Worm (Caenorhabditis elegans): Measurements from ENCODE around the gene Y57G11C.1130.

Y57G11C.1130 gene

ce11 chrIV:14782211-14782610 is at the start of gene Y57G11C.1130:
Y57G11C.1130 (plus strand) TSS chrIV:14782511.
- no peak for TF ChIP-seq unc-62 (GFP tag; optimal IDR thresholded peaks at IDR 0.05)

DNA sequence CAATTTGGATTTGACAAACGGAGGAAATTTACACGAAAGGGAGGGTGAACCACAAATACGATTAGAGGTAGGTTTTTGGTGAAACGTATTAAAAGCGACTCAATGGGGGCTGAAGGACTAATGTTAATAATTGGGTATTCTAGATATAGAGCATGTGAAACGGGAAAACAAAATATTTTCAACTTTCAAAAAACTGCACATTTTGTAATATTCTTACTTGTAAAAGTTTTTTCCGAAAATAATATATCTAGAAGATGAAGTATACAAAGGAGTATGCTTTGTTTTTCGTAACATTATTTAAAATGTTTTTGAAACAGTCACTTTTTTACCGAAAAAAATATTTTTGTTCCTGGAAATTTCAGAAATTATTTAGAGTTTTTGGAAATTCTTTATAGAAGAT is 40.4 kb upstream of the Y57G11C.1130 start:
- no peak for TF ChIP-seq unc-62 (GFP tag; optimal IDR thresholded peaks at IDR 0.05)

ce11 chrIV:14754912-14755311 is 27.4 kb upstream of the Y57G11C.1130 start, which contains the start of gene Y57G11C.499:
Y57G11C.499 (minus strand) TSS chrIV:14754934.
- TF ChIP-seq unc-62 (GFP tag; optimal IDR thresholded peaks at IDR 0.05) = no peak

DNA sequence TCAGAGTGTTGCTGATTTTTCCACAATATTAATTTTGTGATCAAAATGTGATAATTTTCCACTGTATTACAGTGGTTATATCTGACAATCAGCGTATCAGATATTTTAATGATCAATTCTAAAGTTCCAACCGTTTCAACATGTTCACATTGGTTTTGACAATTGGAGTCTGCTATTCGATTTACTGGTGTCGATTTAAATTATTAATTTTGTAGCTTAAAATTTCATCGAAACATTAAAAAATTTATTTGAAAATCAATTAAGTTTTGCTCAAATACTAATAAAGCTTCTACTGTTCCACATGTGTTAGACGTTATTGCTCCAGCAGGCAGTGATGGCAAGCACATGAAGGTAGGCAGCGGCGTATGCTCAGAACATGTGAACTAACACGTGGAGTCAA is 24.5 kb upstream of the Y57G11C.1130 start:
- TF ChIP-seq unc-62 (GFP tag; optimal IDR thresholded peaks at IDR 0.05) = no peak

- TF ChIP-seq unc-62 (GFP tag; optimal IDR thresholded peaks at IDR 0.05) = no peak
Measured at ce11 chrIV:14759662-14760061, 22.6 kb upstream of the Y57G11C.1130 start.

DNA sequence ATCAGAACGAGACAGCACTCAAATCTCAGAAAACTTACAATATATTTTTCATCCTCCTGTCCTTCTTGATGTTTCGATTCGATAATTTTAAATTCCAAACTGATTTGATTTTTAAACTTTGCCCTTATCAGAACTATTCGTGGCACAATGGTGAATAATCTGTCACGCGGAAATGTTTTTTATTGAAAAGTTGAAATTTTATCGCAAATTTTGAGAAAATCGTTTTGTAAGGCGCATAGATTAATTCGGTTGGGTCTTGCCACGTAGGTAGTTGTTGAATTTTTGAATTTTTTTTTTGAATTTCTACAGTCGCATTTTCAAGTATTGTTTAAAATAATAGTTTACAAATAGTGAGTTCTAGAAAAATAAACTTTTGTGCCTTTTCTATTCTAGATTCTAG is 21.5 kb upstream of the Y57G11C.1130 start, which contains the start of gene ptp-5.2:
Gene ptp-5.2 (minus strand): TSS at position 101 of the 400 bp plus-strand sequence.
- no peak for TF ChIP-seq unc-62 (GFP tag; optimal IDR thresholded peaks at IDR 0.05)

DNA sequence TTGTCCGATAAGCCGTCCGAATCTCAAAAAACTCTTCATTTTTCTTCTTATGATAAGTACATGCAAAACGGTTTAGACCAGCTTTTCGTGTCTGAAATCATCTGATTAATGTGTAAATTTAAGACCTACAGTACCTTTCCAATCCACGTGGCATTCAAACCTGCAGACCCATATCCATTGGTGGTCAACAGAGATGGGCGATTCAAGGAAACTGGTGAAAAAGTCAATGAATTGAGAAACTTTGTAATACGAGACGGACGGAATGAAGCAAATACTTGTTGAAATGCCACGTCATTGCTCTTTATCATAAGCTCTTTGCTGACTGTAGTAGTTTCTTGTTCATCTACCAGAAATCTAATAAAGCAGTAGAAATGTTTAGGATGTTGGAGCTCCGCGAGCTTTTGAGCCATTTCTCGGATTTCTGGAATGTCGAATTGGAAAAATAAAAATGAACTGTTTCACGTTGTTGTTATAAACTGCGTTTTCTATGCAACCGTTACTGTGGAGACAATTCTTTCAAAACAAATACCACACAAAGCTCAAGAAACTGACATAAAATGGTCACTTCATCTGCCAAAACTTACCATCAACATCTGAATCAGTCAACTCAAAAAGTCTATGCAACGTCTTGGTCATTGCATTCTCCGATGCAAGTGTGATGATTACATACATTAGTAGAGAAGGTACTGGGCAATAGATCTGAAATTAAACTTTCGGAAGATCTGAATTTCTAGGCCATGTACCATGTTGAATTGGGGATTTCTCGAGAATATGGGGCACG is 18.2 kb upstream of the Y57G11C.1130 start:
- TF ChIP-seq unc-62 (GFP tag; optimal IDR thresholded peaks at IDR 0.05) = no peak

- TF ChIP-seq unc-62 (GFP tag; optimal IDR thresholded peaks at IDR 0.05) = no peak
Measured at ce11 chrIV:14764719-14765173, 17.6 kb upstream of the Y57G11C.1130 start.

ce11 chrIV:14765336-14765735 is 17.0 kb upstream of the Y57G11C.1130 start, which contains the start of gene Y57G11C.5:
Y57G11C.5 (minus strand) TSS chrIV:14765436.
- no peak for TF ChIP-seq unc-62 (GFP tag; optimal IDR thresholded peaks at IDR 0.05)

DNA sequence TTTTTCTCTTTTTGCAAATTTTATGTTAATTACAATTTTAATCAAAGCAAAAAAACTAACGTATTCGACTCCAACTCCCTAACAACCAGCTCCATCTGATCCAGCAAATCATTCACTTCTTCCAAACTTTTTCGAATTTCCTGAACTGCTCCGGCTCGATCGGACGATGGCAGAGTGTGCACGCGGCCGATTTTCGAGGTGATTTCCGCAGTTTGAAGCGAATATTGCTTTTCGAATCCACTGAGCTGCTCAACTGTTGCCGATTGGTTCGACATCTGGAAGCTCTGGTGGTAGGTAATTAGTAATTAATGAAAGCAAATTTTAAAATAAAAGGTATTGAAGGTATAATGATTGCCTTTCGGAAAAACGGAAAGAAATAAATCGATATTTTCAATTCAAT is 15.9 kb upstream of the Y57G11C.1130 start, which contains the start of gene vti-1:
Gene vti-1 (minus strand): TSS at position 284 of the 400 bp plus-strand sequence.
- no peak for TF ChIP-seq unc-62 (GFP tag; optimal IDR thresholded peaks at IDR 0.05)

DNA sequence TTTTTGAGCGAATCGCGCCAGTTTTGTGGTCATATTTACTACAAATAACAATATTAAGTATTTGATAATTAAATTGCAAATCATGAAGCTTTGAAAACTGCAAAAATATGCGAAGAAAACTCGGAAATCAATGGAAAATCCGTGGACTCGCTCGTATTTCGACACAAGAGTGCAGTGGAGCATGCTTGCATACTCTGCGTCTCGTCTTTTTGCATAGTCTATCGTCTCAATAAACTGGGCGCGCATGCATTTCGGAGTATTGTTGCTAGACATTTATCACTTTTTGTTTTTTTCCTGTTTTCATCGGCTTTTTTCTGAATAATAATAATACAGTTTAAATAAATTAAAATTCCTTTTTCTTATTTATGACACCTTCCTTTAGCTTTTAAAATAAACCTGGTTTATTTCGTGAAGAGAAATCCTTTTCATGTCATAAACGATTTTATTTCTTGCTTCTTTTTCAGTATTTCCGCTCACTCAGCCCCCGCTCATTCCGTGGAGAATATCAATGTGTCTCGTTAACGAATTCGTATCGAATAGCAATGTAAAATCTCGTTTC is 14.5 kb upstream of the Y57G11C.1130 start, which contains the start of the genes mrps-7 and Y57G11C.3:
Gene mrps-7 (minus strand): TSS at position 38 of the 559 bp plus-strand sequence.
Gene Y57G11C.3 (plus strand): TSS at position 509 of the 559 bp plus-strand sequence.
- no peak for TF ChIP-seq unc-62 (GFP tag; optimal IDR thresholded peaks at IDR 0.05)

ce11 chrIV:14769218-14769835 is 13.0 kb upstream of the Y57G11C.1130 start, which contains the start of gene Y57G11C.43:
Y57G11C.43 (plus strand) TSS chrIV:14769441.
- TF ChIP-seq unc-62 (GFP tag; optimal IDR thresholded peaks at IDR 0.05) = no peak

DNA sequence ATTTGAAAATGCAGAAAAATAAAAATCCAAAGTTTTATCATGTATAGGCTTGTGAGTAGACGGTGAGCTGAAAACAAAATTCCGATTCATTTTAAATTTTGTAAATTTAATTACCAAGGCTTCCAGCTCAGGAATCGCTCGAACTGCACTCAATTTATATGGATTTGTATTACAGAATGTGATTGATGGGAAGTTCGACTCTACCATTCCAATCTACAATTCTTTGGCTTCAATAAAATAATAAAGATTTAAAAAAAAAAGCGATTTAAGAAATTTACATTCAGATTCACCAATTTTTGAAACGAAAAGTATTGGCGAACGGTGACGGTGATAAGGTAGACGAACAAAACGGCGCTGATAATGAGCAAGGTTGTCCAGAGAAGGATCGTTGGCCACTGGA is 11.6 kb upstream of the Y57G11C.1130 start:
- no peak for TF ChIP-seq unc-62 (GFP tag; optimal IDR thresholded peaks at IDR 0.05)

DNA sequence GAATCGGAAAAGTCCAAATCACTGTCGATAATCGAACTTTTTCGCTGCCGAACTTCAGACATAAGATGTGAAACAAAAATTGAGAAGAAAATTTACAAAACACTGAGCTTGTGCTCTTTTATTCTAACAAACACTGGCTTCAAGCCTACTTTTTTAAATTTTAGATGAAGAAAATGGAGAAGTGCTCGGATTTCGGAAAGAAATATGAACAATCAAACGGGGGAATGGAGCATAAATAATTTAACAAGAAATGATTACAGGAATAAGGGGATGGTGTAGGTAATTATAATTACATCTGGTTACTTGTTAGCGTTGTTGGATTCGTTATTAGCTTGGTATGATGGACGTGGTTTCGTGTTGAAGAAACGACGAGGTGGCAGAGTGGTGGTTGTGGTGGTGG is 11.0 kb upstream of the Y57G11C.1130 start, which contains the start of gene degl-1:
Gene degl-1 (minus strand): TSS at position 101 of the 400 bp plus-strand sequence.
- no peak for TF ChIP-seq unc-62 (GFP tag; optimal IDR thresholded peaks at IDR 0.05)

- no peak for TF ChIP-seq unc-62 (GFP tag; optimal IDR thresholded peaks at IDR 0.05)
Measured at ce11 chrIV:14773280-14774071, 8.8 kb upstream of the Y57G11C.1130 start, which contains the start of gene Y57G11C.36. Y57G11C.36 (minus strand) TSS chrIV:14773781.
